Fruit fly (Drosophila melanogaster) whole organism, embryonic: ENCODE measurements around the gene Rab3GAP1.
A peak's percentile ranks its signal among the peaks of the same experiment; 100 is the strongest.

Source experiments
- Adf1 ChIP-seq: fragments of 200-800 bp; sonication (Bioruptor generic); IDR thresholded peaks from 2 replicates; pipeline ENCODE4 v1.3.6; 2022; ENCODE audit warnings: missing biosample characterization, missing genetic modification characterization
- Atf6 ChIP-seq: fragments of 200-800 bp; sonication (Bioruptor generic); IDR thresholded peaks from 2 replicates; pipeline ENCODE4 v1.3.6; 2022; ENCODE audit warnings: missing biosample characterization, missing genetic modification characterization
- BtbVII ChIP-seq: fragments of 200-800 bp; sonication (Bioruptor generic); optimal IDR thresholded peaks from 3 replicates; lab custom pipeline; 2017; ENCODE audit warnings: missing biosample characterization, mild to moderate bottlenecking, missing genetic modification characterization
- CG10274 ChIP-seq: fragments of 200-800 bp; sonication (Bioruptor generic); optimal IDR thresholded peaks from 3 replicates; lab custom pipeline; 2017; ENCODE audit warnings: missing biosample characterization, mild to moderate bottlenecking, missing genetic modification characterization
- CG11398 ChIP-seq: fragments of 200-800 bp; sonication (Bioruptor generic); optimal IDR thresholded peaks from 2 replicates; lab custom pipeline; 2016; ENCODE audit warnings: missing biosample characterization, missing genetic modification characterization
- CG11695 ChIP-seq: fragments of 200-800 bp; sonication (Bioruptor generic); IDR thresholded peaks from 3 replicates; pipeline ENCODE4 v1.3.6; 2022; ENCODE audit warnings: missing biosample characterization, missing genetic modification characterization
- CG12155 ChIP-seq: fragments of 200-800 bp; sonication (Bioruptor generic); optimal IDR thresholded peaks from 3 replicates; lab custom pipeline; 2016; ENCODE audit warnings: missing biosample characterization, missing genetic modification characterization
- CG13894 ChIP-seq: fragments of 200-800 bp; sonication (Bioruptor generic); optimal IDR thresholded peaks from 3 replicates; lab custom pipeline; 2018; ENCODE audit warnings: missing biosample characterization, mild to moderate bottlenecking, missing genetic modification characterization, moderate library complexity
- CG15514 ChIP-seq: fragments of 200-800 bp; sonication (Bioruptor generic); optimal IDR thresholded peaks from 3 replicates; lab custom pipeline; 2017; ENCODE audit warnings: missing biosample characterization, missing genetic modification characterization, mild to moderate bottlenecking, moderate library complexity, missing genetic modification reagents
- CG15601 ChIP-seq: fragments of 200-800 bp; sonication (Bioruptor generic); optimal IDR thresholded peaks from 3 replicates; lab custom pipeline; 2019; ENCODE audit warnings: missing biosample characterization, mild to moderate bottlenecking, missing genetic modification characterization, moderate library complexity
- CG1832 ChIP-seq: fragments of 200-800 bp; sonication (Bioruptor generic); optimal IDR thresholded peaks from 2 replicates; lab custom pipeline; 2017; ENCODE audit warnings: missing biosample characterization, mild to moderate bottlenecking, missing genetic modification characterization, inconsistent platforms
- CG18764 ChIP-seq: fragments of 200-800 bp; sonication (Bioruptor generic); optimal IDR thresholded peaks from 3 replicates; lab custom pipeline; 2016; ENCODE audit warnings: missing biosample characterization, missing genetic modification characterization
- CG31388 ChIP-seq: fragments of 200-800 bp; sonication (Bioruptor generic); optimal IDR thresholded peaks from 2 replicates; lab custom pipeline; 2016; ENCODE audit warnings: missing biosample characterization, missing genetic modification characterization
- CG34224 ChIP-seq: fragments of 200-800 bp; sonication (Bioruptor generic); IDR thresholded peaks from 3 replicates; pipeline ENCODE4 v1.3.6; 2022; ENCODE audit warnings: missing biosample characterization, missing genetic modification characterization; ENCODE audit not compliant: partially characterized antibody
- CG4424 ChIP-seq: fragments of 200-800 bp; sonication (Bioruptor generic); optimal IDR thresholded peaks from 3 replicates; lab custom pipeline; 2016; ENCODE audit warnings: missing biosample characterization, missing genetic modification characterization
- CG4617 ChIP-seq: fragments of 200-800 bp; sonication (Bioruptor generic); optimal IDR thresholded peaks from 3 replicates; lab custom pipeline; 2016; ENCODE audit warnings: missing biosample characterization, missing genetic modification characterization, borderline replicate concordance
- CG6791 ChIP-seq: fragments of 200-800 bp; sonication (Bioruptor generic); IDR thresholded peaks from 3 replicates; pipeline ENCODE4 v1.3.6; 2022; ENCODE audit warnings: missing biosample characterization, missing genetic modification characterization; ENCODE audit not compliant: partially characterized antibody
- CG8290 ChIP-seq, 3 experiments: fragments of 200-800 bp; sonication (Bioruptor generic); optimal IDR thresholded peaks; 2 replicates each; lab custom pipeline; 2016 to 2019; ENCODE audit warnings: missing biosample characterization in 3 of 3, missing genetic modification characterization in 3 of 3, mild to moderate bottlenecking in 2 of 3, moderate library complexity in 1 of 3
- CG9932 ChIP-seq: fragments of 200-800 bp; sonication (Bioruptor generic); IDR thresholded peaks from 2 replicates; pipeline ENCODE4 v1.3.6; 2022; ENCODE audit warnings: missing biosample characterization, missing genetic modification characterization
- Dfd ChIP-seq, 2 experiments: fragments of >200 bp; optimal IDR thresholded peaks; 2 replicates each; lab custom pipeline; 2017; ENCODE audit warnings: missing biosample characterization in 2 of 2, missing genetic modification characterization in 2 of 2
- Dip3 ChIP-seq: fragments of 200-800 bp; sonication (Bioruptor generic); optimal IDR thresholded peaks from 3 replicates; lab custom pipeline; 2016; ENCODE audit warnings: missing biosample characterization, missing genetic modification characterization
- ERR ChIP-seq: fragments of 200-800 bp; sonication (Bioruptor generic); optimal IDR thresholded peaks from 2 replicates; lab custom pipeline; 2016; ENCODE audit warnings: missing biosample characterization, missing genetic modification characterization
- Elba2 ChIP-seq: fragments of 200-800 bp; sonication (Bioruptor generic); optimal IDR thresholded peaks from 3 replicates; lab custom pipeline; 2016; ENCODE audit warnings: missing biosample characterization, missing genetic modification characterization
- HHEX ChIP-seq: fragments of 200-800 bp; sonication (Bioruptor generic); optimal IDR thresholded peaks from 3 replicates; lab custom pipeline; 2017; ENCODE audit warnings: missing biosample characterization, mild to moderate bottlenecking, missing genetic modification characterization, missing genetic modification reagents
- Jarid2 ChIP-seq: fragments of 200-800 bp; sonication (Bioruptor generic); optimal IDR thresholded peaks from 3 replicates; lab custom pipeline; 2017; ENCODE audit warnings: mild to moderate bottlenecking, missing biosample characterization, missing genetic modification reagents, missing genetic modification characterization
- Neu2 ChIP-seq: fragments of 200-800 bp; sonication (Bioruptor generic); optimal IDR thresholded peaks from 3 replicates; lab custom pipeline; 2016; ENCODE audit warnings: missing biosample characterization, missing genetic modification characterization, borderline replicate concordance
- Nf-YC ChIP-seq: fragments of 200-800 bp; optimal IDR thresholded peaks from 3 replicates; lab custom pipeline; 2019; ENCODE audit warnings: missing biosample characterization, mild to moderate bottlenecking, missing genetic modification characterization, moderate library complexity
- Rfx ChIP-seq: fragments of 200-800 bp; sonication (Bioruptor generic); IDR thresholded peaks from 2 replicates; pipeline ENCODE4 v1.3.6; 2022; ENCODE audit warnings: missing biosample characterization, missing genetic modification characterization
- Side ChIP-seq: fragments of 200-800 bp; sonication (Bioruptor generic); optimal IDR thresholded peaks from 2 replicates; lab custom pipeline; 2016; ENCODE audit warnings: missing biosample characterization, missing genetic modification characterization
- Stat92E ChIP-seq, 3 experiments: fragments of >200 bp in 2 of 3; fragments of 200-800 bp in 1 of 3; sonication (Bioruptor generic) in 1 of 3; optimal IDR thresholded peaks; 2 replicates each; lab custom pipeline; 2017 to 2019; ENCODE audit warnings: missing biosample characterization in 3 of 3, missing genetic modification characterization in 3 of 3, mild to moderate bottlenecking in 1 of 3, moderate library complexity in 1 of 3
- Usf ChIP-seq: fragments of 200-800 bp; sonication (Bioruptor generic); optimal IDR thresholded peaks from 2 replicates; lab custom pipeline; 2017; ENCODE audit warnings: missing genotype, missing biosample characterization, missing genetic modification characterization
- ara ChIP-seq: fragments of 200-800 bp; sonication (Bioruptor generic); IDR thresholded peaks from 2 replicates; pipeline ENCODE4 v1.3.6; 2022; ENCODE audit warnings: missing biosample characterization, missing genetic modification characterization
- crc ChIP-seq: fragments of 200-800 bp; sonication (Bioruptor generic); optimal IDR thresholded peaks from 2 replicates; lab custom pipeline; 2016; ENCODE audit warnings: missing biosample characterization, missing genetic modification characterization
- dm ChIP-seq: fragments of 200-800 bp; sonication (Bioruptor generic); optimal IDR thresholded peaks from 3 replicates; lab custom pipeline; 2016; ENCODE audit warnings: missing biosample characterization, missing genetic modification characterization
- dysf ChIP-seq: fragments of 200-800 bp; sonication (Bioruptor generic); IDR thresholded peaks from 3 replicates; pipeline ENCODE4 v1.3.6; 2022; ENCODE audit warnings: missing biosample characterization, missing genetic modification characterization
- eve ChIP-seq, 2 experiments: fragments of >200 bp; optimal IDR thresholded peaks; 2 replicates each; lab custom pipeline; 2017; ENCODE audit warnings: missing biosample characterization in 2 of 2, missing genetic modification characterization in 2 of 2
- exex ChIP-seq: fragments of 200-800 bp; sonication (Bioruptor generic); optimal IDR thresholded peaks from 4 replicates; lab custom pipeline; 2018; ENCODE audit warnings: missing biosample characterization, mild to moderate bottlenecking, missing genetic modification characterization, moderate library complexity
- hkb ChIP-seq, 2 experiments: fragments of 200-800 bp in 1 of 2; fragments of >200 bp in 1 of 2; sonication (Bioruptor generic) in 1 of 2; IDR thresholded peaks in 1 of 2; optimal IDR thresholded peaks in 1 of 2; 2 replicates each; pipeline versions ENCODE4 v1.3.6 to Lab custom; 2017 to 2022; ENCODE audit warnings: missing biosample characterization in 1 of 2, missing genetic modification characterization in 1 of 2
- knrl ChIP-seq: fragments of 200-800 bp; sonication (Bioruptor generic); IDR thresholded peaks from 3 replicates; pipeline ENCODE4 v1.3.6; 2022; ENCODE audit warnings: missing biosample characterization, missing genetic modification characterization; ENCODE audit not compliant: partially characterized antibody
- lab ChIP-seq: fragments of 200-800 bp; sonication (Bioruptor generic); optimal IDR thresholded peaks from 3 replicates; lab custom pipeline; 2017; ENCODE audit warnings: missing biosample characterization, missing genetic modification characterization, mild to moderate bottlenecking, moderate library complexity, missing genetic modification reagents
- nerfin-1 ChIP-seq: fragments of 200-800 bp; sonication (Bioruptor generic); optimal IDR thresholded peaks from 3 replicates; lab custom pipeline; 2019; ENCODE audit warnings: missing biosample characterization, mild to moderate bottlenecking, missing genetic modification characterization, moderate library complexity
- phol ChIP-seq: fragments of 200-800 bp; sonication (Bioruptor generic); optimal IDR thresholded peaks from 3 replicates; lab custom pipeline; 2018; ENCODE audit warnings: missing biosample characterization, mild to moderate bottlenecking, missing genetic modification characterization, moderate library complexity
- rib ChIP-seq: fragments of 200-800 bp; sonication (Bioruptor generic); IDR thresholded peaks from 2 replicates; pipeline ENCODE4 v1.3.6; 2022; ENCODE audit warnings: missing biosample characterization, missing genetic modification characterization
- scrt ChIP-seq: fragments of 200-800 bp; sonication (Bioruptor generic); optimal IDR thresholded peaks from 2 replicates; lab custom pipeline; 2018; ENCODE audit warnings: missing biosample characterization, mild to moderate bottlenecking, missing genetic modification characterization, moderate library complexity
- sd ChIP-seq: fragments of 200-800 bp; sonication (Bioruptor generic); optimal IDR thresholded peaks from 3 replicates; lab custom pipeline; 2018; ENCODE audit warnings: missing biosample characterization, mild to moderate bottlenecking, missing genetic modification characterization, moderate library complexity
- slou ChIP-seq: fragments of 200-800 bp; sonication (Bioruptor generic); optimal IDR thresholded peaks from 3 replicates; lab custom pipeline; 2016; ENCODE audit warnings: missing biosample characterization, missing genetic modification characterization
- sob ChIP-seq: fragments of 200-800 bp; sonication (Bioruptor generic); IDR thresholded peaks from 2 replicates; pipeline ENCODE4 v1.3.6; 2022; ENCODE audit warnings: missing biosample characterization, missing genetic modification characterization
- toy ChIP-seq: fragments of 200-800 bp; sonication (Bioruptor generic); IDR thresholded peaks from 2 replicates; pipeline ENCODE4 v1.3.6; 2022; ENCODE audit warnings: missing biosample characterization, missing genetic modification characterization

Rab3GAP1 gene

dm6 chr2L:1636520-1636919, 25.6 kb upstream of the Rab3GAP1 start (continued):
- peak; percentile 24; the same call in 1 of the 2 replicates for TF ChIP-seq Rfx (GFP tag; lab: Robert Waterston, UW)
- no peak for TF ChIP-seq BtbVII
- TF ChIP-seq CG4424 (GFP tag; lab: Kevin White, UChicago) = no peak
- TF ChIP-seq ERR (GFP tag; lab: Kevin White, UChicago) = no peak
- TF ChIP-seq crc (GFP tag; lab: Kevin White, UChicago) = no peak
- no peak for TF ChIP-seq CG18764 (GFP tag; lab: Kevin White, UChicago)
- peak; percentile 17 for TF ChIP-seq CG15514
- no peak for TF ChIP-seq CG1832 (GFP tag; lab: Kevin White, UChicago)
- TF ChIP-seq Neu2 = no peak
- no peak for TF ChIP-seq Elba2 (GFP tag; lab: Kevin White, UChicago)
- peak; percentile 30; the same call in 1 of the 2 replicates for TF ChIP-seq sob (GFP tag; lab: Robert Waterston, UW)
- TF ChIP-seq Adf1 (GFP tag; lab: Robert Waterston, UW) = peak; percentile 20; the same call in 1 of the 2 replicates
- TF ChIP-seq CG8290 (GFP tag; optimal IDR thresholded peaks at IDR 0.05; lab: Kevin White, UChicago) = no peak
- peak in 1 of 2 experiments; percentile 44 for TF ChIP-seq CG8290 (tag; optimal IDR thresholded peaks at IDR 0.05; lab: Kevin White, UChicago)
- TF ChIP-seq CG34224 (GFP tag; lab: Robert Waterston, UW) = peak; percentile 17; the same call in 1 of the 3 replicates
- TF ChIP-seq scrt (GFP tag; lab: Kevin White, UChicago) = peak; percentile 37
- peak; percentile 6 for TF ChIP-seq CG15601 (tag; lab: Kevin White, UChicago)
- TF ChIP-seq sd = peak; percentile 89
- peak; percentile 19; the same call in 1 of the 2 replicates for TF ChIP-seq CG9932
- no peak for TF ChIP-seq phol (tag; lab: Kevin White, UChicago)
- TF ChIP-seq Nf-YC (tag; lab: Kevin White, UChicago) = peak; percentile 19
- no peak for TF ChIP-seq CG6791 (GFP tag; lab: Robert Waterston, UW)
- no peak for TF ChIP-seq nerfin-1 (tag; lab: Kevin White, UChicago)
- peak; percentile 10 for TF ChIP-seq HHEX (GFP tag; lab: Kevin White, UChicago)
- no peak for TF ChIP-seq ara (GFP tag; lab: Robert Waterston, UW)
- peak; percentile 77 for TF ChIP-seq exex (tag; lab: Kevin White, UChicago)
- TF ChIP-seq Stat92E (GFP tag; optimal IDR thresholded peaks at IDR 0.05; lab: Kevin White, UChicago) = no peak
- TF ChIP-seq dm (GFP tag; lab: Kevin White, UChicago) = peak; percentile 7
- TF ChIP-seq knrl = no peak
- TF ChIP-seq hkb (optimal IDR thresholded peaks at IDR 0.05; lab: Kevin White, UChicago) = no peak
- peak; percentile 43 for TF ChIP-seq hkb (GFP tag; IDR thresholded peaks at IDR 0.05; lab: Robert Waterston, UW)
- TF ChIP-seq CG13894 (tag; lab: Kevin White, UChicago) = peak; percentile 49
- no peak for TF ChIP-seq CG11398
- peak; percentile 44; the same call in 1 of the 2 replicates for TF ChIP-seq Atf6
- peak; percentile 64 for TF ChIP-seq lab (GFP tag; lab: Kevin White, UChicago)
- TF ChIP-seq rib (GFP tag; lab: Robert Waterston, UW) = peak; percentile 72

dm6 chr2L:1634099-1634856, 23.3 kb upstream of the Rab3GAP1 start:
- TF ChIP-seq dysf (GFP tag; lab: Robert Waterston, UW) (peak; percentile 85), toy (peak; percentile 66; the same call in 1 of the 2 replicates), CG11695 (GFP tag; lab: Robert Waterston, UW) (peak; percentile 67), CG31388 (GFP tag; lab: Kevin White, UChicago) (no peak), slou (GFP tag; lab: Kevin White, UChicago) (peak; percentile 77), Dip3 (GFP tag; lab: Kevin White, UChicago) (peak; percentile 91), CG12155 (GFP tag; lab: Kevin White, UChicago) (peak; percentile 88), CG4617 (GFP tag; lab: Kevin White, UChicago) (no peak), Jarid2 (GFP tag; lab: Kevin White, UChicago) (peak; percentile 45), Usf (GFP tag; lab: Kevin White, UChicago) (peak; percentile 72), Dfd (GFP tag; optimal IDR thresholded peaks at IDR 0.05; lab: Kevin White, UChicago) (no peak), CG10274 (GFP tag; lab: Kevin White, UChicago) (peak; percentile 72), eve (GFP tag; optimal IDR thresholded peaks at IDR 0.05; lab: Kevin White, UChicago) (no peak), Side (GFP tag; lab: Kevin White, UChicago) (peak; percentile 73), ERR (GFP tag; lab: Kevin White, UChicago) (peak; percentile 64)
